Worm (Caenorhabditis elegans) whole organism, L3 larva: ENCODE results near the gene pxl-1.

Source experiments
- aly-2 ChIP-seq: fragments of 150-350 bp; optimal IDR thresholded peaks from 2 replicates; lab custom pipeline; 2014; ENCODE audit warnings: missing biosample characterization, missing genetic modification characterization
- elt-1 ChIP-seq: fragments of 150-350 bp; optimal IDR thresholded peaks from 2 replicates; lab custom pipeline; 2014; ENCODE audit warnings: missing biosample characterization, missing genetic modification characterization
- hmg-11 ChIP-seq: sonication (generic microtip); optimal IDR thresholded peaks from 2 replicates; lab custom pipeline; 2016; ENCODE audit warnings: missing genetic modification characterization, missing compliant biosample characterization
- lin-39 ChIP-seq: fragments of 150-350 bp; optimal IDR thresholded peaks from 2 replicates; lab custom pipeline; 2018; ENCODE audit warnings: missing biosample characterization, missing genetic modification reagents, missing genetic modification characterization
- nhr-237 ChIP-seq: fragments of 150-350 bp; optimal IDR thresholded peaks from 2 replicates; lab custom pipeline; 2014; ENCODE audit warnings: missing biosample characterization, missing genetic modification characterization
- nhr-28 ChIP-seq: fragments of 150-350 bp; optimal IDR thresholded peaks from 2 replicates; lab custom pipeline; 2014; ENCODE audit warnings: missing biosample characterization, missing genetic modification characterization
- pha-4 ChIP-seq: fragments of 150-350 bp; optimal IDR thresholded peaks from 2 replicates; lab custom pipeline; 2014; ENCODE audit warnings: missing biosample characterization, missing genetic modification reagents, missing genetic modification characterization
- pqm-1 ChIP-seq: fragments of 150-350 bp; optimal IDR thresholded peaks from 2 replicates; lab custom pipeline; 2017; ENCODE audit warnings: missing biosample characterization, missing genetic modification characterization, inconsistent platforms
- unc-39 ChIP-seq: sonication (generic microtip); optimal IDR thresholded peaks from 4 replicates; lab custom pipeline; 2017; ENCODE audit warnings: missing biosample characterization, missing genetic modification characterization
- ztf-11 ChIP-seq: fragments of 150-350 bp; optimal IDR thresholded peaks from 2 replicates; lab custom pipeline; 2014; ENCODE audit warnings: missing biosample characterization, missing genetic modification characterization
- ztf-4 ChIP-seq: fragments of 150-350 bp; optimal IDR thresholded peaks from 2 replicates; lab custom pipeline; 2014; ENCODE audit warnings: missing biosample characterization, missing genetic modification characterization

ce11 chrIII:5875705-5876104, 20.1 kb downstream of the pxl-1 start:
- TF ChIP-seq aly-2 (tag; lab: Kevin White, UChicago) (no peak), ztf-4 (tag; lab: Kevin White, UChicago) (no peak), nhr-28 (tag; lab: Kevin White, UChicago) (no peak), pha-4 (tag; lab: Kevin White, UChicago) (no peak), ztf-11 (tag; lab: Kevin White, UChicago) (no peak), unc-39 (tag; lab: Kevin White, UChicago) (no peak), elt-1 (peak; percentile 64), nhr-237 (tag; lab: Kevin White, UChicago) (no peak), lin-39 (tag; lab: Kevin White, UChicago) (no peak), hmg-11 (tag; lab: Kevin White, UChicago) (no peak), pqm-1 (no peak)
